Fruit fly (Drosophila melanogaster) whole organism, prepupa: Measurements from ENCODE around the gene Vha26.

Experiments used
- CG10631 ChIP-seq: fragments of 200-800 bp; sonication (Bioruptor generic); optimal IDR thresholded peaks from 2 replicates; lab custom pipeline; 2016; ENCODE audit warnings: missing biosample characterization, missing genetic modification characterization
- CG10669 ChIP-seq: fragments of 200-800 bp; sonication (Bioruptor generic); optimal IDR thresholded peaks from 3 replicates; lab custom pipeline; 2018; ENCODE audit warnings: missing biosample characterization, mild to moderate bottlenecking, missing genetic modification characterization, moderate library complexity
- CG11294 ChIP-seq: fragments of 200-800 bp; sonication (Bioruptor generic); IDR thresholded peaks from 2 replicates; pipeline ENCODE4 v1.3.6; 2022; ENCODE audit warnings: missing biosample characterization, missing genetic modification characterization
- CG15336 ChIP-seq: fragments of 200-800 bp; sonication (Bioruptor generic); IDR thresholded peaks from 2 replicates; pipeline ENCODE4 v1.3.6; 2022; ENCODE audit warnings: missing biosample characterization, missing genetic modification characterization
- CG1621 ChIP-seq: fragments of 200-800 bp; sonication (Bioruptor generic); optimal IDR thresholded peaks from 3 replicates; lab custom pipeline; 2018; ENCODE audit warnings: missing biosample characterization, mild to moderate bottlenecking, missing genetic modification characterization
- CG3032 ChIP-seq: fragments of 200-800 bp; optimal IDR thresholded peaks from 2 replicates; lab custom pipeline; 2019; ENCODE audit warnings: missing biosample characterization, mild to moderate bottlenecking, missing genetic modification characterization, moderate library complexity
- CG31627 ChIP-seq: fragments of 200-800 bp; sonication (Bioruptor generic); optimal IDR thresholded peaks from 3 replicates; lab custom pipeline; 2016; ENCODE audit warnings: missing biosample characterization, missing genetic modification characterization
- CG32006 ChIP-seq: fragments of 200-800 bp; sonication (Bioruptor generic); optimal IDR thresholded peaks from 3 replicates; lab custom pipeline; 2017; ENCODE audit warnings: missing biosample characterization, mild to moderate bottlenecking, missing genetic modification characterization
- CG34406 ChIP-seq: fragments of 200-800 bp; sonication (Bioruptor generic); optimal IDR thresholded peaks from 3 replicates; lab custom pipeline; 2016; ENCODE audit warnings: missing biosample characterization, missing genetic modification characterization
- CG3919 ChIP-seq: fragments of 200-800 bp; sonication (Bioruptor generic); optimal IDR thresholded peaks from 3 replicates; lab custom pipeline; 2016; ENCODE audit warnings: missing biosample characterization, missing genetic modification characterization
- CG6163 ChIP-seq: fragments of 200-800 bp; sonication (Bioruptor generic); IDR thresholded peaks from 3 replicates; pipeline ENCODE4 v1.3.6; 2022; ENCODE audit warnings: missing biosample characterization, missing genetic modification characterization
- CG6276 ChIP-seq: fragments of 200-800 bp; sonication (Bioruptor generic); optimal IDR thresholded peaks from 2 replicates; lab custom pipeline; 2017; ENCODE audit warnings: missing biosample characterization, mild to moderate bottlenecking, missing genetic modification characterization
- CG6792 ChIP-seq: fragments of 200-800 bp; sonication (Bioruptor generic); optimal IDR thresholded peaks from 3 replicates; lab custom pipeline; 2016; ENCODE audit warnings: missing biosample characterization, missing genetic modification characterization
- CG6808 ChIP-seq: fragments of 200-800 bp; sonication (Bioruptor generic); optimal IDR thresholded peaks from 3 replicates; lab custom pipeline; 2017; ENCODE audit warnings: missing biosample characterization, missing genetic modification characterization, mild to moderate bottlenecking, moderate library complexity, missing genetic modification reagents
- CG6854 ChIP-seq: fragments of 200-800 bp; sonication (Bioruptor generic); optimal IDR thresholded peaks from 2 replicates; lab custom pipeline; 2017; ENCODE audit warnings: missing biosample characterization, mild to moderate bottlenecking, missing genetic modification characterization
- CG7368 ChIP-seq: fragments of 200-800 bp; sonication (Bioruptor generic); optimal IDR thresholded peaks from 3 replicates; lab custom pipeline; 2016; ENCODE audit warnings: missing biosample characterization, missing genetic modification characterization
- CG8632 ChIP-seq: fragments of 200-800 bp; sonication (Bioruptor generic); optimal IDR thresholded peaks from 3 replicates; lab custom pipeline; 2016; ENCODE audit warnings: missing biosample characterization, missing genetic modification characterization
- Eip93F ChIP-seq: fragments of 200-800 bp; sonication (Bioruptor generic); optimal IDR thresholded peaks from 2 replicates; lab custom pipeline; 2016; ENCODE audit warnings: missing biosample characterization, mild to moderate bottlenecking, missing genetic modification characterization
- Ets21C ChIP-seq: fragments of 200-800 bp; sonication (Bioruptor generic); optimal IDR thresholded peaks from 3 replicates; lab custom pipeline; 2016; ENCODE audit warnings: missing biosample characterization, missing genetic modification characterization
- Ets96B ChIP-seq: fragments of 200-800 bp; optimal IDR thresholded peaks from 2 replicates; lab custom pipeline; 2019; ENCODE audit warnings: missing biosample characterization, mild to moderate bottlenecking, missing genetic modification characterization, moderate library complexity
- Gug ChIP-seq: fragments of 200-800 bp; sonication (Bioruptor generic); IDR thresholded peaks from 2 replicates; pipeline ENCODE4 v1.3.6; 2022; ENCODE audit warnings: missing biosample characterization, missing genetic modification characterization
- Hr38 ChIP-seq: sonication (Bioruptor generic); optimal IDR thresholded peaks from 2 replicates; lab custom pipeline; 2016; ENCODE audit warnings: missing biosample characterization, missing genetic modification characterization
- Hr39 ChIP-seq: fragments of 200-800 bp; sonication (Bioruptor generic); optimal IDR thresholded peaks from 2 replicates; lab custom pipeline; 2016; ENCODE audit warnings: missing biosample characterization, missing genetic modification characterization
- Hr4 ChIP-seq: fragments of 200-800 bp; sonication (Bioruptor generic); optimal IDR thresholded peaks from 3 replicates; lab custom pipeline; 2016; ENCODE audit warnings: missing biosample characterization, missing genetic modification characterization
- Lpt ChIP-seq: fragments of 200-800 bp; sonication (Bioruptor generic); optimal IDR thresholded peaks from 3 replicates; lab custom pipeline; 2016; ENCODE audit warnings: missing biosample characterization, missing genetic modification characterization
- OdsH ChIP-seq: fragments of 200-800 bp; sonication (Bioruptor generic); optimal IDR thresholded peaks from 3 replicates; lab custom pipeline; 2016; ENCODE audit warnings: missing biosample characterization, missing genetic modification characterization
- Sox102F ChIP-seq: fragments of 200-800 bp; sonication (Bioruptor generic); optimal IDR thresholded peaks from 2 replicates; lab custom pipeline; 2016; ENCODE audit warnings: missing biosample characterization, mild to moderate bottlenecking, missing genetic modification characterization
- Sox14 ChIP-seq: fragments of 200-800 bp; sonication (Bioruptor generic); optimal IDR thresholded peaks from 3 replicates; lab custom pipeline; 2016; ENCODE audit warnings: missing biosample characterization, missing genetic modification characterization
- achi ChIP-seq: fragments of 200-800 bp; sonication (Bioruptor generic); optimal IDR thresholded peaks from 3 replicates; lab custom pipeline; 2016; ENCODE audit warnings: missing biosample characterization, missing genetic modification characterization
- cyc ChIP-seq: fragments of 200-800 bp; sonication (Bioruptor generic); optimal IDR thresholded peaks from 3 replicates; lab custom pipeline; 2016; ENCODE audit warnings: missing biosample characterization, missing genetic modification characterization
- dac ChIP-seq: fragments of 200-800 bp; sonication (Bioruptor generic); optimal IDR thresholded peaks from 2 replicates; lab custom pipeline; 2017; ENCODE audit warnings: missing biosample characterization, mild to moderate bottlenecking, missing genetic modification characterization
- esn ChIP-seq: fragments of 200-800 bp; sonication (Bioruptor generic); optimal IDR thresholded peaks from 2 replicates; lab custom pipeline; 2016; ENCODE audit warnings: missing biosample characterization, mild to moderate bottlenecking, missing genetic modification characterization, moderate library complexity
- fd85E ChIP-seq: fragments of 200-800 bp; sonication (Bioruptor generic); optimal IDR thresholded peaks from 3 replicates; lab custom pipeline; 2016; ENCODE audit warnings: missing biosample characterization, missing genetic modification characterization
- fkh ChIP-seq: fragments of 200-800 bp; sonication (Bioruptor generic); optimal IDR thresholded peaks from 3 replicates; lab custom pipeline; 2017; ENCODE audit warnings: missing biosample characterization, mild to moderate bottlenecking, missing genetic modification characterization, moderate library complexity
- pdm3 ChIP-seq: fragments of 200-800 bp; sonication (Bioruptor generic); optimal IDR thresholded peaks from 3 replicates; lab custom pipeline; 2016; ENCODE audit warnings: missing biosample characterization, missing genetic modification characterization
- salr ChIP-seq, 2 experiments: fragments of 200-800 bp; sonication (Bioruptor generic); optimal IDR thresholded peaks; 3 replicates each; lab custom pipeline; 2016 to 2018; ENCODE audit warnings: missing biosample characterization in 2 of 2, missing genetic modification characterization in 2 of 2, mild to moderate bottlenecking in 1 of 2
- spab ChIP-seq: fragments of 200-800 bp; sonication (Bioruptor generic); optimal IDR thresholded peaks from 2 replicates; lab custom pipeline; 2017; ENCODE audit warnings: missing biosample characterization, mild to moderate bottlenecking, missing genetic modification characterization, missing genetic modification reagents
- ss ChIP-seq, 2 experiments: fragments of 200-800 bp; sonication (Bioruptor generic); optimal IDR thresholded peaks; 2 replicates in 1 of 2; 3 replicates in 1 of 2; lab custom pipeline; 2017 to 2018; ENCODE audit warnings: mild to moderate bottlenecking in 2 of 2, missing biosample characterization in 2 of 2, missing genetic modification characterization in 2 of 2, moderate library complexity in 1 of 2
- svp ChIP-seq: fragments of 200-800 bp; sonication (Bioruptor generic); peaks from one replicate; lab custom pipeline; 2016; ENCODE audit warnings: missing biosample characterization, missing genetic modification characterization
- topi ChIP-seq: fragments of 200-800 bp; sonication (Bioruptor generic); optimal IDR thresholded peaks from 3 replicates; lab custom pipeline; 2016; ENCODE audit warnings: missing biosample characterization, missing genetic modification characterization
- vri ChIP-seq: fragments of 200-800 bp; sonication (Bioruptor generic); optimal IDR thresholded peaks from 3 replicates; lab custom pipeline; 2016; ENCODE audit warnings: missing biosample characterization, mild to moderate bottlenecking, missing genetic modification characterization

The Vha26 gene

DNA sequence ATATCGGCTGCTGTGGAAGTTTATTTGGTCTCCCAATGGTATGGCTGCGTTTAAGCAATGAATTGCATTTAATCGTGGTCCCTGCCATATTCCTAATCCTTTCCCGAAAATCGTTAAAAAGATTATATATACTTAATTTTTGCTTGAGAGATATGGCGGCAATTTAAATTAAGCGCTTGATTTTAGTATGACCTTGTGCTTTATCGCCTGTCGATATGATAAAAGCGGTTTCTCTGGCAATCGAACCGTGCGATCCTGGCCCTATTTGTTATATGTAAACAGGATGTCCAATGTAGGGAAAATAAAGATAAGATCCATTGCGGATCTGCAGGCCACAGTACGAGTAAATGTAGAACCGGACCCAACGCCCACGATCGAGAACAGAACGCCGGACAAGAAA, 36.7 kb upstream of the Vha26 start, which contains the start of gene Snm1:
Gene Snm1, plus strand, starts transcription at position 233 of the 400 bp plus-strand sequence.
- TF ChIP-seq Hr38 (no peak), CG6276 (GFP tag; lab: Kevin White, UChicago) (no peak), Eip93F (GFP tag; lab: Kevin White, UChicago) (no peak), CG31627 (GFP tag; lab: Kevin White, UChicago) (no peak), CG6792 (GFP tag; lab: Kevin White, UChicago) (no peak), CG1621 (tag; lab: Kevin White, UChicago) (no peak), CG6163 (GFP tag; lab: Robert Waterston, UW) (no peak), Hr39 (GFP tag; lab: Kevin White, UChicago) (no peak), cyc (GFP tag; lab: Kevin White, UChicago) (no peak), CG6808 (no peak), Sox102F (GFP tag; lab: Kevin White, UChicago) (no peak)

DNA sequence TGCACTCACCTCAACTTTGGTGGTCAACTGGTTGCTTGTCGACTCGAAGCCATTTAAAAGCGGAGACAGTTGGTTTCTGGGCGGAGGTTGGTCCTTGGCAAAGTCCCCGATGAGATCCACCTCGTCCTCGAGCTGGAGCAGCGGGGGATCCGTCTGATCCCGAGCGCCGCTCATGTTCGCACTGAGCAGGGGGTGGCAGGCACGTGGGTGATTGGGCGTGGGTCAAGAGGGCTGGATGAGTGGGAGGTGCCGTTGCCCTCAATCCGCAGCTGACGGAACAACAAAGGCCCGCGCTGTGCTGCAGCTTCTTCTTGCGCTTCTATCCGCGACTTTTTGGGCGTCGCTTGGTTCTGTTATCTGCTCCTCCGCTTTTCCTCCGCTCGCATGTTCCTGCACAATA, 28.6 kb upstream of the Vha26 start:
- no peak for TF ChIP-seq CG3032 (tag; lab: Kevin White, UChicago)
- no peak for TF ChIP-seq ss (GFP tag; optimal IDR thresholded peaks at IDR 0.05; lab: Kevin White, UChicago)
- no peak for TF ChIP-seq CG8632 (GFP tag; lab: Kevin White, UChicago)
- peak; percentile 97 for TF ChIP-seq svp
- TF ChIP-seq OdsH (GFP tag; lab: Kevin White, UChicago), result no peak
- TF ChIP-seq, all 60 proteins: peak for 1

DNA sequence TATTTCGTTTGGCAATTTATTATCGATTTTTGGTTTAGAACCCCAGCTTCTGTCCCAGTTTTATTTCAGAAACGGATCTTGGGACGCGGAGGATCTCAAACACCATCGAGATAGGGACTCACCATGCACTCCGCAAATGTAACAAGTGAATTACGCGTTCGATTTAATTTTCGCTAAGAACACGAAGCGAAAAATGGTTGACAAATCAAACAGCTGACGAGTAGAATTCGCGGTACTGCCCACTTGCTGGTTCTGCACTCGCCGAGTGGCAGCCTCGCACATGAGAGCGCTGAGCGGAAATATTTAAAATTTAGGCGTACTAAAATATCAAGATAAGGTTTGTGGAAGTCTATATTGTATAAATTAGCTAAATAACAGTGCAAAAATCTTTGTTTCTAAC, 28.1 kb upstream of the Vha26 start, which contains the start of gene Pi4KIIalpha:
Gene Pi4KIIalpha, minus strand, starts transcription at position 233 of the 400 bp plus-strand sequence.
- TF ChIP-seq Sox14 (GFP tag; lab: Kevin White, UChicago) (peak; percentile 12), achi (no peak), cyc (GFP tag; lab: Kevin White, UChicago) (no peak), Ets96B (tag; lab: Kevin White, UChicago) (no peak), CG34406 (GFP tag; lab: Kevin White, UChicago) (no peak), Lpt (GFP tag; lab: Kevin White, UChicago) (no peak), topi (GFP tag; lab: Kevin White, UChicago) (no peak), Gug (GFP tag; lab: Robert Waterston, UW) (no peak), CG15336 (GFP tag; lab: Robert Waterston, UW) (no peak)

DNA sequence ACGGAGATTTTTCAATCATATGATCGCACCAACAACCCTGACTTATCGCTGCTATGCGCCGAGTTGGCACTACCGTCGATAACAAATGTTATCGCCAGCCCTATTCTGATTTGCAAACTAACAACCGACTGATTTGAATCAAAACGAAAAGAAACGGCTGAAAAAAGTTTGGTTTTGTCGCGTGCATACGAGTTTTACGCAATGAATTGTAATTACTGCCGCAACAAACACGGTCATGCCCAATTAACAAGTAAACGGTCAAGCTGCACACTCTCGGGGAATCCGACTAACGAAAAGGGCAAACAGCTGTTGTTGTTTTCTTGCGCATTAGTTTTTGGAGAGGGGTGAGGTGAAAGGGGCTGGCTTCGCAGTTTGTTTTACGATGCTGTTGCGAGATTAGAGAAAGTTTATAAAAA, 26.8 kb upstream of the Vha26 start, which contains the start of the genes CG14671 and CG12746:
Gene CG14671, minus strand, starts transcription at position 41 of the 416 bp plus-strand sequence.
Gene CG12746, plus strand, starts transcription at position 91 of the 416 bp plus-strand sequence.
- TF ChIP-seq fkh (GFP tag; lab: Kevin White, UChicago), result peak; percentile 82
- TF ChIP-seq CG6276 (GFP tag; lab: Kevin White, UChicago), result no peak
- TF ChIP-seq ss (GFP tag; optimal IDR thresholded peaks at IDR 0.05; lab: Kevin White, UChicago), result no peak
- TF ChIP-seq esn (GFP tag; lab: Kevin White, UChicago), result peak; percentile 10

DNA sequence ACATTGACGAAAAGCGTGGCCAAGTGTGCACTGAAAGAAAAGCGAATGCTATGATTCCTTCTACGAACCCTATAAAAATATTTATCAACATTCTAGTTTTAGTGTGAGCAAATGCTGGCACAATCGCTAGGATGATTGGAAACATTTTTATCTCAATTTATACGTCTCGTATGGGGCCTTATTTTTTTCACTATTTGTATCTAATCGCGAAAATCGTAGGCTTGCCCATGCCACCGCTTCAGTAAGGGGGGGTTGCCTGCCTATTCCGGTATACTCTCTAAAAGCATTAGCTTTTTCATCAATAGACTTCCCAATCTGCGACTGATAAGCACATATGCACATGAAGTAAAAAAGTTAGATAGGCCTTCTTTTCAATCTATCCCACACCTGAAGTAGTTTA, 25.9 kb upstream of the Vha26 start:
- no peak for TF ChIP-seq cyc (GFP tag; lab: Kevin White, UChicago)
- TF ChIP-seq Sox14 (GFP tag; lab: Kevin White, UChicago), result peak; percentile 56
- no peak for TF ChIP-seq CG10631 (GFP tag; lab: Kevin White, UChicago)
- TF ChIP-seq CG11294 (GFP tag; lab: Robert Waterston, UW), result peak; percentile 82
- TF ChIP-seq topi (GFP tag; lab: Kevin White, UChicago), result no peak
- TF ChIP-seq CG6276 (GFP tag; lab: Kevin White, UChicago), result no peak
- peak; percentile 92 for TF ChIP-seq CG6163 (GFP tag; lab: Robert Waterston, UW)
- no peak for TF ChIP-seq salr (GFP tag; optimal IDR thresholded peaks at IDR 0.05; lab: Kevin White, UChicago)
- TF ChIP-seq CG7368, result no peak
- no peak for TF ChIP-seq CG8632 (GFP tag; lab: Kevin White, UChicago)
- TF ChIP-seq vri, result peak; percentile 87
- no peak for TF ChIP-seq CG3919 (GFP tag; lab: Kevin White, UChicago)
- peak; percentile 89 for TF ChIP-seq CG15336 (GFP tag; lab: Robert Waterston, UW)
- no peak for TF ChIP-seq CG6792 (GFP tag; lab: Kevin White, UChicago)
- no peak for TF ChIP-seq spab
- no peak for TF ChIP-seq Hr39 (GFP tag; lab: Kevin White, UChicago)
- no peak for TF ChIP-seq Sox102F (GFP tag; lab: Kevin White, UChicago)
- TF ChIP-seq CG3032 (tag; lab: Kevin White, UChicago), result no peak
- TF ChIP-seq dac (GFP tag; lab: Kevin White, UChicago), result peak; percentile 55
- peak; percentile 90 for TF ChIP-seq Hr4 (GFP tag; lab: Kevin White, UChicago)
- TF ChIP-seq Ets21C (GFP tag; lab: Kevin White, UChicago), result no peak
- TF ChIP-seq pdm3, result no peak
- TF ChIP-seq CG32006 (GFP tag; lab: Kevin White, UChicago), result no peak
- TF ChIP-seq CG6854 (GFP tag; lab: Kevin White, UChicago), result no peak
- TF ChIP-seq CG31627 (GFP tag; lab: Kevin White, UChicago), result peak; percentile 31
- no peak for TF ChIP-seq fd85E (GFP tag; lab: Kevin White, UChicago)
- TF ChIP-seq CG6808, result no peak
- TF ChIP-seq CG10669 (GFP tag; lab: Kevin White, UChicago), result no peak
- no peak for TF ChIP-seq OdsH (GFP tag; lab: Kevin White, UChicago)
- TF ChIP-seq Gug (GFP tag; lab: Robert Waterston, UW), result peak; percentile 78
